Worm (Caenorhabditis elegans): ENCODE measurements around the gene irld-62.
"Not testable (repeated sequence)": the region's sequence is repeated elsewhere in the genome, so short reads cannot be mapped to it uniquely, and the experiment has no call there.

The irld-62 gene

DNA sequence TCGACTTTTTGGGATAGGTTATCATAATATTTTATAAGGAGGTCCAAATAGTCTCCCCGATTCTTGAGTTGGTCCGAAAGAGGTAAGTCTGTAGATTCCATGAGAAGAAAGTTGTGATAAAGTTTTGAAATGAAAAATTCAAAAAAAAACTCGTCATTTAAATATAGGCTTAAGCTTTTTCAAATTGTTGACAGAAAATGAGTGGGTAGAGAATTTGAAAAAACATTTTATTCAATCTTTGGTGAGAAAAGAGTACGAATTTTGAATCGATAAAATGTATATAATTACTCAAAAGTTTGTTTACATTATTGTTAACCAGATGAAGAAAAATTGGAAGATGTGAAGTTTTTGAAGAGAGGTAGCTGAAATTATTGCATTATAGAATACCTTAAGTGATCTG lies 5.4 kb upstream of the irld-62 start, which contains the start of gene T26H8.5:
TSS of gene T26H8.5 (minus strand) at position 101 of the 400 bp plus-strand sequence.
- TF ChIP-seq unc-62 (GFP tag; optimal IDR thresholded peaks at IDR 0.05): no peak

DNA sequence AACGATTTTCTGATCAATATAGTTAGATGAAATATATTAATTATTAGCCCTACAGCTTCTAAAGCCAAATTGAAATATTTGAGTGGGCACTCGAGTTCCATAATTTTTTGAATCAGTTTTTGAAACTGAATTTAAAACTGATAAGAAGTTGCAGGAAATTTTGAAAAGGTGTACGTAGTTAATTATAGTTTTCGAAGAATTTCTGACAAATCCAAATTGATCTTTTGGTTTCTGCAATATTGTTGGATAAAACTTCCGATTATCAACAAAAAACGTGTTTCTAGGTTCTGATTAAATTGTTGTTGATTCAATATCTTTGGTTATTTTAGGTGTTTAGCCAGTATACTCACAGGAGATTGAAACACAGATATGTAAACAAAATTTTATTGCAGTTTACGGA lies 4.1 kb upstream of the irld-62 start, which contains the start of gene T26H8.4:
TSS of gene T26H8.4 (minus strand) at position 101 of the 400 bp plus-strand sequence.
- no peak for TF ChIP-seq unc-62 (GFP tag; optimal IDR thresholded peaks at IDR 0.05)

ce11 chrV:15309011-15309410 lies 1.9 kb upstream of the irld-62 start, which contains the start of gene srz-10:
Gene srz-10 (minus strand): TSS chrV:15309098.
- TF ChIP-seq unc-62 (GFP tag; optimal IDR thresholded peaks at IDR 0.05): no peak

- no peak for TF ChIP-seq unc-62 (GFP tag; optimal IDR thresholded peaks at IDR 0.05)
Measured at ce11 chrV:15313529-15313928, 2.6 kb downstream of the irld-62 start.

DNA sequence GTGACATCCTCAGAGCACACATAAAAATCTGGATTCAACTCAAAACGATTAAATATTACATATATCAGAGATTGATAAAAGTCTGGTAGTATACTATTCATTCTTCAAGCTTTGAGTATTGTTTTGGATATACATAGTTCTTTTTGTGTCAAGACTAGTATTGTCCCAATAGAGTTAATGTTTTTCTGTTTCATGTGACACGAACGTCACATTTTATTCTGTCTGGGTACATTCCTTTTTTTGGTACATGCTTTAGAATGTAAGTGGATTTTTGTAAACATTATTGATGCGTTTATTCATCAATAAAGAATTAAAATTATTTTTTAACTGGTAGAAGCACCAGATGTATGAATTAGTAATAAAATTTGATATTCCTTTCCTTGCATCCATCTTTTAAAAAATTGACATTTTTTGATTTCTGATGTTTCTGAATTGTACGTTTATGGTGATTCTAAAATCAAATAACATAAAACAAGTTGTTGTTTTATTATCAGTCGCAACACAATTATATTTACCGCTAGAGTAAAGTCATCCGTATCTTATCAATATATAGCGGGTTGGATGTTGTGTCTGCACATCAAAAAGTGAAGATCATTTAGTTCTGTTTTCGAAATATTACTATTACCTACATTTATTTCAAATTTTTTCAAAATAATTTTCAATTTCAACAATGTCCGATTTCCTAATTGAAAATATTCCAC lies 5.1 kb downstream of the irld-62 start, which contains the start of the genes srt-22 and nhr-246:
TSS of gene srt-22 (minus strand) at position 101 of the 701 bp plus-strand sequence.
TSS of gene nhr-246 (plus strand) at position 651 of the 701 bp plus-strand sequence.
- TF ChIP-seq unc-62 (GFP tag; optimal IDR thresholded peaks at IDR 0.05): no peak

DNA sequence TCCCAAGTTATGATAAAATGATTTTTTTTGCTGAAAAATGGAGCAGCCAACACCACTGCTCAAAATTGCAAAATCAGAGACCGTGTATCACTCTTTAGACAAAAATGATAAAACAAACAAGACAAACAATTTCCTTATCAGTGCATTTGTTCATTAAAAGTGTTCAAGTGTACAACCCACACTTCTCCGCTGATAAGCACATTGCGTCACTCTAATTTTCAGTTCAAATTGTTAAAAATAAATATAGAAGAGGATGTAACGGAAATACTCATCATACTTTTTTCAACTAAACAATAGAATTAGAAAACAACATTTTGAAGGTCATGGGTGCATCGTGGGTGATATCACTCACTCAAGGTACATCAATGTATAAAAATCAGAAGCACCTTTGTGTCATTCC lies 7.8 kb downstream of the irld-62 start, which contains the start of gene nhr-291:
TSS of gene nhr-291 (plus strand) at position 324 of the 400 bp plus-strand sequence.
- no peak for TF ChIP-seq unc-62 (GFP tag; optimal IDR thresholded peaks at IDR 0.05)

DNA sequence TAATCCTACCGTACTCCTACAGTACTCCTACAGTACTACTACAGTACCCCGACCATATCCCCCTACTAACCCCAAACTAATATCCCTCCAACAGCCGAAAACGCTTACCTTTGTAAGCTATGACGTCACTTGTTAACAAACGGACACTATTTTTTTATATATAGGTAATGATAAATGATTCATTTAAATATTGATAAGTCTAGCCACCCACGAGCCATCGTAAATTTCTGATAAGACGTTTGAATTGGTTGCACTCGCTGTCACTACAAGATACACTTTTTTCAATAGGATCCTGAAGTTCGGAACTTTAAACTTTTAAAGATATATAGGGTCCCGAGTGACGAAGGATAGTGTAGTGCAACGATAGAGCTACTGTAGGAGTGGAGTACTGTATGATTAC lies 11.8 kb downstream of the irld-62 start, which contains the start of gene nhr-247:
TSS of gene nhr-247 (plus strand) at position 330 of the 400 bp plus-strand sequence.
- not testable (repeated sequence) for TF ChIP-seq unc-62 (GFP tag; optimal IDR thresholded peaks at IDR 0.05)

DNA sequence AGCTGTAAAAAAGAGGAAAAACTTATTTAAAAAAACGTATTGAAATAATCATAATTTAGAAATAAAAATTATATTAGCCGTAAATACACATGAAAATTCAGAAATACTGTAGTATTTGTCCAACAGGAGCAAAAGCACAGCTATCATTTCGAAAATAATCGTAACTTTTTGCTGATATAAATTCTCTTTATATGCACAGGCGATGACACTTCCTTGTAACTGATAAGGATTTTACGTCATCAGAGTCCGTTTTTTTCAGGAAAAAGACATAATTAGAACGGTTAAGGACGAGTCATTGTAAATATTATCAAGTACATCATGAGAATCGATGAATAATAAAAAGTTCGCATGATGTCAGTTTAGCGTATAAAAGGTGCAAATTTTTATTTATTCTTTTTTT lies 12.5 kb downstream of the irld-62 start:
- no peak for TF ChIP-seq unc-62 (GFP tag; optimal IDR thresholded peaks at IDR 0.05)

DNA sequence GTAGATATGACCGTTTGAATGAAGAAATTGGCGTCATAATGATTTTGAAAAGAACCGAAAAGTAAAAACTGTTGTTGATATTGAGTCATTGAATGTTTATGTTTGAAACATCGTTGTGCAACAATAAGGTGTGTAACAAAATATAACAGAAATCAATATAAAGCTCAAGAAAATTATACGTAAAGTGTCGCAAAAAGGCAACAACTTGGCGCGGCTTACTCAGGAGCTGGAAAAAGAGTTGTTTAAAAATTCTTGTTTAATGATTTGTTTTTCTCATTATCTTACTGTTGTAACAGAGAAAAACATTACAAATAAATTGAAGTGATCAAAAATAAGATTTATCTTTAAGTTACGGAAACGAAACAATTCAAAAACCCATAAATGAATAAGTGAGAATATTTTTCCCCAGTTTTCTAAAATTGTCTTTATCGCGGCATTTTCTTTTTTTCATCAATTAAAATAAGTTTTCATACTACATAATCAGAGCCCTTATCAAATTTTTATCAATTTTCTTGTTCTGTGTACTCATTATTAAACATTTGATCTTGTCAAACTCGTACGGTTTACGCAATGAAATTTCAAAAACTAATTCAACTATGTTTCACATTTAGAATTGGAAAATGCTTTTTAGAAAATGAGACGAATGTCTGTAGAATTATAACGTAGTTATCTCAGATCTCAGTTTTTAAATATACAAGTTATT lies 17.0 kb downstream of the irld-62 start, which contains the start of gene ZK1037.6:
TSS of gene ZK1037.6 (minus strand) at position 51 of the 703 bp plus-strand sequence.
- no peak for TF ChIP-seq unc-62 (GFP tag; optimal IDR thresholded peaks at IDR 0.05)

- no peak for TF ChIP-seq unc-62 (GFP tag; optimal IDR thresholded peaks at IDR 0.05)
Measured at ce11 chrV:15330314-15330713, 19.4 kb downstream of the irld-62 start, which contains the start of gene srh-295. Gene srh-295 (plus strand): TSS chrV:15330614.

ce11 chrV:15332851-15333250 lies 22.0 kb downstream of the irld-62 start, which contains the start of gene srw-113:
Gene srw-113 (plus strand): TSS chrV:15333151.
- TF ChIP-seq unc-62 (GFP tag; optimal IDR thresholded peaks at IDR 0.05): no peak

- TF ChIP-seq unc-62 (GFP tag; optimal IDR thresholded peaks at IDR 0.05): no peak
Measured at ce11 chrV:15337405-15337804, 26.5 kb downstream of the irld-62 start, which contains the start of gene wrt-7. Gene wrt-7 (minus strand): TSS chrV:15337505.

DNA sequence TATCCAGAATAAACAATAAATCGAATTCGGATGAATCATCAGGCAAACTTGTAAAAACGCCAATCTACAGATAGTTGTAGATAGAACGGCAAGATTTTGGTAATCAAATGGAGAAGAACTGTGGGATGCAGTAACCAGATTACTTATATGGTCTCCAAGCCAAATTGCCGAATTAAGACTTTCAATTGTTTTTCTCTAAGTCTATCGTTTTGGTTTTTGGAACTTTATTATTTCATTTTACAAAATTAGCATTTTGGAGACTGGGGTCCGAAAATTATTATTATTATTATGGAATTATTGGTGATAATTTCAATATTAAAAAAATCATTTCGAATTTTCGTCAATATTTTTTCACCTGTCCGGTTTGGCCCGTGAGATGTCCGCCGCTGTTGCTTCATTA lies 28.5 kb downstream of the irld-62 start, which contains the start of gene clec-228:
TSS of gene clec-228 (minus strand) at position 101 of the 400 bp plus-strand sequence.
- no peak for TF ChIP-seq unc-62 (GFP tag; optimal IDR thresholded peaks at IDR 0.05)

DNA sequence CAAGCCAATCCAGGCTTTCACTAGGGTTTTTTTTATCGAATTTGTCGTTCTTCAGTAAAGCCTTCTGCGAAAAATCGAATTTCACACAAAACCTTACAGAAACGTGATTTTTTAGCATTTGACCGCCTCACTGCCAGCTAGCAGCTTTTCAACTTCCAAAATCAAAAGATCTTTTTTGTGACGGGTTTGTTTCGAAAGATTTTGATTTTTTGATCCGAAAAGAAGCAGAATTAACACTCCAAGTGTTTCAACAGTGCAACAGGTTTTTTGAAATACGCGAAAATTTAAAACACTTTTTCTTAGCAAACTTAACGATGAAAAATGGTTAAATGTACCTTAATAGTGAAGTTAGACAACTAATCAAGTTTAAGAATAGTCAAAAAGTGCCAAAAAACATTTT lies 30.5 kb downstream of the irld-62 start, which contains the start of gene clec-229:
TSS of gene clec-229 (minus strand) at position 101 of the 400 bp plus-strand sequence.
- no peak for TF ChIP-seq unc-62 (GFP tag; optimal IDR thresholded peaks at IDR 0.05)

- TF ChIP-seq unc-62 (GFP tag; optimal IDR thresholded peaks at IDR 0.05): no peak
Measured at ce11 chrV:15344481-15344880, 33.6 kb downstream of the irld-62 start, which contains the start of gene wrt-8. Gene wrt-8 (minus strand): TSS chrV:15344581.

DNA sequence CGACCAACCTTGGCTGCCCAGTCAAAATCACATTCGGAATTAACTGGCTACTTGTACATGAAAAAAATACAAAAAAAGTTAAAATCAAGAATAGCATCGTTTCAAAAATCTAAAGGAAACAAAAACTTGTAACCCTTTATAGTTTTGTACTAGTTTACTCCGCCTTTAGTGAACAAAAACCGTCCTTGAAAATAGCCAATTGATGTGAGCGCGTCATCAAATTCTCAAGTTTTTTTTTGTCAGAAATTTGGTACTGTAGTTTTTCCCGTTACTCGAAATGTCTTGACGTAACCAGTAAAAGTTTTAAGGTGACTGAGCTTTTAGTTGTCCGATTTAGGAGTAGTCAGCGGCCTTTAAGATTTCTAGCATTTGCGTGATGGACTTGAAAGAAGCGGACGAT lies 36.4 kb downstream of the irld-62 start, which contains the start of gene C29F3.3:
TSS of gene C29F3.3 (minus strand) at position 101 of the 400 bp plus-strand sequence.
- no peak for TF ChIP-seq unc-62 (GFP tag; optimal IDR thresholded peaks at IDR 0.05)
